Worm (Caenorhabditis elegans) whole organism, mixed stage, embryonic: Measurements from ENCODE around the gene F36H12.4.
"Not testable (repeated sequence)": the region's sequence is repeated elsewhere in the genome, so short reads cannot be mapped to it uniquely, and the experiment has no call there.

Source experiments
- M03D4.4 ChIP-seq: sonication (generic microtip); optimal IDR thresholded peaks from 2 replicates; lab custom pipeline; 2017; ENCODE audit warnings: mild to moderate bottlenecking, missing genetic modification characterization, missing compliant biosample characterization
- bed-3 ChIP-seq: fragments of 200-800 bp; sonication (Bioruptor generic); optimal IDR thresholded peaks from 3 replicates; lab custom pipeline; 2018; ENCODE audit warnings: mild to moderate bottlenecking, missing genetic modification characterization, moderate library complexity, missing compliant biosample characterization
- blmp-1 ChIP-seq: fragments of 150-350 bp; optimal IDR thresholded peaks from 2 replicates; lab custom pipeline; 2014; ENCODE audit warnings: missing biosample characterization, missing genetic modification characterization
- ceh-39 ChIP-seq: fragments of 150-350 bp; optimal IDR thresholded peaks from 2 replicates; lab custom pipeline; 2014; ENCODE audit warnings: missing biosample characterization, missing genetic modification characterization
- ceh-83 ChIP-seq: fragments of 200-800 bp; sonication (Bioruptor generic); optimal IDR thresholded peaks from 2 replicates; lab custom pipeline; 2018; ENCODE audit warnings: mild to moderate bottlenecking, missing genetic modification characterization, missing compliant biosample characterization
- ces-1 ChIP-seq: fragments of 150-350 bp; optimal IDR thresholded peaks from 2 replicates; lab custom pipeline; 2014; ENCODE audit warnings: missing biosample characterization, missing genetic modification reagents, missing genetic modification characterization
- drap-1 ChIP-seq: fragments of 200-800 bp; sonication (Bioruptor generic); optimal IDR thresholded peaks from 3 replicates; lab custom pipeline; 2018; ENCODE audit warnings: mild to moderate bottlenecking, missing genetic modification characterization, missing compliant biosample characterization
- elt-1 ChIP-seq: sonication (generic microtip); optimal IDR thresholded peaks from 2 replicates; lab custom pipeline; 2017; ENCODE audit warnings: missing genetic modification characterization, mild to moderate bottlenecking, missing compliant biosample characterization, antibody characterized with exemption, moderate library complexity, borderline replicate concordance; ENCODE audit not compliant: insufficient read depth
- flh-1 ChIP-seq: fragments of 200-800 bp; sonication (Bioruptor generic); optimal IDR thresholded peaks from 2 replicates; lab custom pipeline; 2018; ENCODE audit warnings: mild to moderate bottlenecking, missing genetic modification characterization, moderate library complexity, missing compliant biosample characterization
- ham-2 ChIP-seq: fragments of 200-800 bp; sonication (Bioruptor generic); optimal IDR thresholded peaks from 2 replicates; lab custom pipeline; 2018; ENCODE audit warnings: mild to moderate bottlenecking, missing genetic modification characterization, missing compliant biosample characterization
- hlh-1 ChIP-seq: fragments of 150-350 bp; optimal IDR thresholded peaks from 2 replicates; lab custom pipeline; 2014; ENCODE audit warnings: missing biosample characterization, missing genetic modification reagents, missing genetic modification characterization
- lin-13 ChIP-seq: fragments of 150-350 bp; optimal IDR thresholded peaks from 2 replicates; lab custom pipeline; 2014; ENCODE audit warnings: missing biosample characterization, missing genetic modification characterization
- lin-32 ChIP-seq: fragments of 200-800 bp; sonication (Bioruptor generic); optimal IDR thresholded peaks from 2 replicates; lab custom pipeline; 2018; ENCODE audit warnings: mild to moderate bottlenecking, missing genetic modification characterization, missing compliant biosample characterization
- lsy-2 ChIP-seq: fragments of 150-350 bp; optimal IDR thresholded peaks from 2 replicates; lab custom pipeline; 2014; ENCODE audit warnings: missing biosample characterization, missing genetic modification characterization
- mab-5 ChIP-seq: fragments of 150-350 bp; optimal IDR thresholded peaks from 2 replicates; lab custom pipeline; 2014; ENCODE audit warnings: missing biosample characterization, missing genetic modification characterization
- mls-2 ChIP-seq: sonication (generic microtip); optimal IDR thresholded peaks from 2 replicates; lab custom pipeline; 2016; ENCODE audit warnings: mild to moderate bottlenecking, missing genetic modification characterization, moderate library complexity, missing compliant biosample characterization
- nhr-2 ChIP-seq: fragments of 150-350 bp; optimal IDR thresholded peaks from 2 replicates; lab custom pipeline; 2014; ENCODE audit warnings: missing biosample characterization, missing genetic modification characterization
- nhr-237 ChIP-seq: fragments of 150-350 bp; optimal IDR thresholded peaks from 2 replicates; lab custom pipeline; 2014; ENCODE audit warnings: missing biosample characterization, missing genetic modification characterization
- nhr-28 ChIP-seq: fragments of 150-350 bp; optimal IDR thresholded peaks from 2 replicates; lab custom pipeline; 2014; ENCODE audit warnings: missing biosample characterization, missing genetic modification characterization
- nhr-76 ChIP-seq: sonication (generic microtip); optimal IDR thresholded peaks from 2 replicates; lab custom pipeline; 2017; ENCODE audit warnings: missing biosample characterization, missing genetic modification characterization
- snpc-4 ChIP-seq: fragments of 150-350 bp; optimal IDR thresholded peaks from 2 replicates; lab custom pipeline; 2014; ENCODE audit warnings: missing biosample characterization, missing genetic modification characterization
- tbx-8 ChIP-seq: fragments of 200-800 bp; sonication (Bioruptor generic); optimal IDR thresholded peaks from 2 replicates; lab custom pipeline; 2018; ENCODE audit warnings: mild to moderate bottlenecking, missing genetic modification characterization, moderate library complexity, missing compliant biosample characterization
- unc-120 ChIP-seq: sonication (generic microtip); optimal IDR thresholded peaks from 2 replicates; lab custom pipeline; 2017; ENCODE audit warnings: missing genetic modification characterization, missing compliant biosample characterization; ENCODE audit not compliant: poor library complexity, severe bottlenecking
- unc-39 ChIP-seq: fragments of 150-350 bp; optimal IDR thresholded peaks from 2 replicates; lab custom pipeline; 2014; ENCODE audit warnings: missing biosample characterization, missing genetic modification characterization
- unc-62 ChIP-seq: fragments of 150-350 bp; optimal IDR thresholded peaks from 2 replicates; lab custom pipeline; 2014; ENCODE audit warnings: missing biosample characterization, missing genetic modification reagents, missing genetic modification characterization
- zip-8 ChIP-seq: fragments of 150-350 bp; optimal IDR thresholded peaks from 2 replicates; lab custom pipeline; 2014; ENCODE audit warnings: missing biosample characterization, missing genetic modification characterization
- ztf-11 ChIP-seq: fragments of 150-350 bp; optimal IDR thresholded peaks from 2 replicates; lab custom pipeline; 2014; ENCODE audit warnings: missing biosample characterization, missing genetic modification characterization

The F36H12.4 gene

ce11 chrIV:5268803-5269202 is at the start of gene F36H12.4:
Gene F36H12.4 (plus strand): TSS chrIV:5269103.
- no peak for TF ChIP-seq flh-1 (GFP tag; lab: Kevin White, UChicago)
- TF ChIP-seq mab-5 (tag; lab: Kevin White, UChicago) = no peak
- no peak for TF ChIP-seq tbx-8 (GFP tag; lab: Kevin White, UChicago)
- TF ChIP-seq bed-3 (GFP tag; lab: Kevin White, UChicago) = no peak
- no peak for TF ChIP-seq ceh-83 (GFP tag; lab: Kevin White, UChicago)
- no peak for TF ChIP-seq blmp-1
- TF ChIP-seq lin-32 = no peak
- no peak for TF ChIP-seq drap-1 (GFP tag; lab: Kevin White, UChicago)
- no peak for TF ChIP-seq elt-1
- TF ChIP-seq nhr-237 = no peak
- no peak for TF ChIP-seq unc-62 (GFP tag; lab: Kevin White, UChicago)
- TF ChIP-seq nhr-28 (tag; lab: Kevin White, UChicago) = no peak
- no peak for TF ChIP-seq mls-2 (tag; lab: Kevin White, UChicago)
- TF ChIP-seq hlh-1 (tag; lab: Kevin White, UChicago) = no peak
- TF ChIP-seq nhr-2 = no peak
- TF ChIP-seq lsy-2 (tag; lab: Kevin White, UChicago) = no peak

- TF ChIP-seq M03D4.4 (no peak), drap-1 (GFP tag; lab: Kevin White, UChicago) (no peak)
Measured at ce11 chrIV:5221721-5222120, 47.2 kb upstream of the F36H12.4 start.

DNA sequence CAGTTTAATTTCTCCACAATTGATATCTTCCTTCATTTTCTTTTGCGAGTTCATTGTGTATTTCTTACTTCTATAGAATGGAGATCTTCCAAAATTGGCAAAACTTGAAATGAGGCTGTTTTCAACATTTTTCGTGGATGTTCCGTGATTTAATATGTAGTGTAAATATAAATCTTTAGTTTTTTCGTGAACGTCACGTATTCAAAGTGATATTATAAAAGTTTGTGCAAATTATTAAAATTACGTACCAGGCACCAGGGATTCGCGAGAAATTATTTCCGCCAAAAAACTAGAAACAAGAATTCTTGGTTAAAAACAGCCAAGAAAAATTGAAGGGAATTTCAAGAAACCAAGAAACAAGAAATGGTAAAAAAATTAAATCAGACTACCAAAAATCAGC is 44.7 kb upstream of the F36H12.4 start, which contains the start of gene Y59E9AL.8:
Gene Y59E9AL.8 (minus strand): TSS at position 101 of the 400 bp plus-strand sequence.
- TF ChIP-seq M03D4.4 (no peak), unc-120 (tag; lab: Kevin White, UChicago) (no peak), nhr-76 (tag; lab: Kevin White, UChicago) (no peak), blmp-1 (no peak), nhr-28 (tag; lab: Kevin White, UChicago) (no peak), lin-13 (tag; lab: Kevin White, UChicago) (no peak), ceh-39 (no peak)

- TF ChIP-seq ces-1 (GFP tag; lab: Kevin White, UChicago); nhr-237; nhr-76 (tag; lab: Kevin White, UChicago): not testable (repeated sequence)
Measured at ce11 chrIV:5225277-5225822, 43.6 kb upstream of the F36H12.4 start, which contains the start of gene cylc-1. Gene cylc-1 (minus strand): TSS chrIV:5225772.

DNA sequence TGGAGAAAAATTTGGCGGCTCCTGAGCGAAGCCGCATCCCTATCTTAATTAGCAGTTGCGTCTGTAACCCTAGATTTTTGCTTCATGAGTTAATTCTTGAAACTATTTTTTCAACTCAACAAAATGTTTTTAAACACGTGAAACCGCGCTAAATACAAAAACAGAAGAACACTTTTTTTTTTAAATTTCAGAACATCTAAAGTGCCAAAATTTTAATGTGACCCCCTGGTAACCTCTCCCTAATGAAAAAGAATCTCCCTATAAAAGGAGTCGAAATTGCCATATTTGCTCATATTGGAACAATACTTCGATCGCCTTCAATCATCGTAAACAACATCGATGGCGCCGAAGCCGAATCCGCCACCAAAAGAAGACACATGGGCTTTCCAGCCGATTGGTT is 42.4 kb upstream of the F36H12.4 start, which contains the start of gene nsph-4.1:
Gene nsph-4.1 (plus strand): TSS at position 301 of the 400 bp plus-strand sequence.
- TF ChIP-seq blmp-1; snpc-4; nhr-76 (tag; lab: Kevin White, UChicago): not testable (repeated sequence)

ce11 chrIV:5228619-5229018 is 40.3 kb upstream of the F36H12.4 start, which contains the start of gene thn-6:
Gene thn-6 (plus strand): TSS chrIV:5228919.
- TF ChIP-seq zip-8 (tag; lab: Kevin White, UChicago) (no peak), mab-5 (tag; lab: Kevin White, UChicago) (no peak), lin-32 (no peak), nhr-28 (tag; lab: Kevin White, UChicago) (no peak), ztf-11 (tag; lab: Kevin White, UChicago) (no peak), ces-1 (GFP tag; lab: Kevin White, UChicago) (no peak)

DNA sequence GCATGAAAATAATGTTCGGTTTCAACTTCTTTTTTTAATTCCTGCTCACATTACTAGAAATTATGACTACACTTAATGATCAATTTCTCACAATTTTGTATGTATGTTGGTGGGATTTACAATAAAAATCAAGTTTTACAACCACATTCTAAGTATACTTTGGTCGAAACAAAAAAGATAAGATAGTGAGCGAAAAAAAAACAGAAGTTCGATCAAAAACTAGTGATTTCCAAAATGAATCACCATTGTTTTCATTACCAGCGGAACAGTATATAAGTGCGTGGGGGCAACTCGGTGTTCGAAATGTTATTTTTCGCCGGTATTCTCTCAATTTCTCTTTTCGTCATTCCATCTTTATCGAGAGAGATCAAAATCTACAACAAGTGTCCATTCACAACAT is 38.4 kb upstream of the F36H12.4 start, which contains the start of gene thn-5:
Gene thn-5 (plus strand): TSS at position 301 of the 400 bp plus-strand sequence.
- no peak for TF ChIP-seq nhr-2
- TF ChIP-seq unc-39 (tag; lab: Kevin White, UChicago) = no peak
- TF ChIP-seq M03D4.4 = no peak
- no peak for TF ChIP-seq ham-2
- no peak for TF ChIP-seq bed-3 (GFP tag; lab: Kevin White, UChicago)
- no peak for TF ChIP-seq mls-2 (tag; lab: Kevin White, UChicago)
- no peak for TF ChIP-seq unc-62 (GFP tag; lab: Kevin White, UChicago)
- no peak for TF ChIP-seq drap-1 (GFP tag; lab: Kevin White, UChicago)
- no peak for TF ChIP-seq ztf-11 (tag; lab: Kevin White, UChicago)
- TF ChIP-seq unc-120 (tag; lab: Kevin White, UChicago) = no peak
- TF ChIP-seq nhr-28 (tag; lab: Kevin White, UChicago) = no peak
- no peak for TF ChIP-seq blmp-1
- TF ChIP-seq, all 35 proteins: peak for 0
